Worm (Caenorhabditis elegans) whole organism, L3 larva: Measurements from ENCODE around the gene oac-10.

Experiments used
- ceh-16 ChIP-seq: sonication (generic microtip); optimal IDR thresholded peaks from 2 replicates; lab custom pipeline; 2017; ENCODE audit warnings: missing biosample characterization, missing genetic modification characterization
- ceh-82 ChIP-seq: fragments of 150-350 bp; optimal IDR thresholded peaks from 2 replicates; lab custom pipeline; 2014; ENCODE audit warnings: missing biosample characterization, missing genetic modification characterization
- nhr-237 ChIP-seq: fragments of 150-350 bp; optimal IDR thresholded peaks from 2 replicates; lab custom pipeline; 2014; ENCODE audit warnings: missing biosample characterization, missing genetic modification characterization
- nhr-67 ChIP-seq: fragments of 150-350 bp; optimal IDR thresholded peaks from 2 replicates; lab custom pipeline; 2014; ENCODE audit warnings: missing biosample characterization, missing genetic modification characterization
- pqm-1 ChIP-seq: fragments of 150-350 bp; optimal IDR thresholded peaks from 2 replicates; lab custom pipeline; 2017; ENCODE audit warnings: missing biosample characterization, missing genetic modification characterization, inconsistent platforms

DNA sequence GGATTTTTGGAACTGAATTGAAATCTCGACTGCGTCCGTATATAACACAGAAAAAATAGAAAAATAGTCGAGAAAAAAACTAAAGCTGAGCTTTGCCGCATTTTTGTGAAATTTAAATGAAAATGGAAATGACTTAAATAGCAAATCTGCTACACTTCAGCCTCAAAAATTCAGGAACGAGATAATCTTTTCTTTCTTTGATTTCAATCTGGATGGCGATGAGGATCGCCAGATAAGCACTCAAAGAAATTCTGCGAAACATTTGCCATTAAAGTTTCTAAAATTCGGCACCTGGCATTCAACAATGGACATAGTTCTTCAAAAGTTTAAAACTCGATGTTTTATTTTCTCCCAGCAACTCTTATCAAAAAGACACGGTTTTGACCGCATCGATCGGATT is 26.4 kb upstream of the oac-10 start, which contains the start of the genes C17A2.7 and C17A2.3:
- TF ChIP-seq nhr-237 = no peak
- TF ChIP-seq ceh-16 = no peak
- TF ChIP-seq nhr-67 (tag; lab: Kevin White, UChicago) = no peak
- no peak for TF ChIP-seq pqm-1 (tag; lab: Kevin White, UChicago)
- TF ChIP-seq ceh-82 (tag; lab: Kevin White, UChicago) = no peak
